Fruit fly (Drosophila melanogaster): ENCODE results near the gene CG13727.

CG13727 gene

DNA sequence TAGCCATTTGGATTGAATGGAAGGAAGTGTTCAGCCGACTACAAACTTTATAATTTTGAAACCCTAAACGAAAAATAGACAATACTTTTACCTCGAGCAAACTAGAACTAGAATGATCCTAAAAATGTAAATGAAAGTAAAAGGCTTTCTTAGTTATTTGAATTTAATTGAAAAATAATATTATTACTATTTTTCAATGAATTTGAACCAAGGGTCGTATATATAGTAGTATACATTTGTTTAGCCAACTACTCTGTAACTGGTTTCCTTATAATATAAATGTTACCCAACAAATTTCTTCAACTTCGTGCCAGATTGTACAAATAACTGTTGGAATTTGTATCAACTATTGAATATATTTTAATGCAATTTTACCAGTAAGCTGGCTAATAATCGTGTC, 15.7 kb downstream of the CG13727 start, which contains the start of gene CG13725:
Gene CG13725 (minus strand): TSS at position 101 of the 400 bp plus-strand sequence.
- no peak for TF ChIP-seq usp (GFP tag; optimal IDR thresholded peaks at IDR 0.05)
- no peak for TF ChIP-seq psq (optimal IDR thresholded peaks at IDR 0.05)
- no peak for TF ChIP-seq Dll (optimal IDR thresholded peaks at IDR 0.05)
- no peak for TF ChIP-seq EcR (GFP tag; optimal IDR thresholded peaks at IDR 0.05)
- TF ChIP-seq pan (optimal IDR thresholded peaks at IDR 0.05) = no peak
- no peak for TF ChIP-seq CG8478 (optimal IDR thresholded peaks at IDR 0.05)

DNA sequence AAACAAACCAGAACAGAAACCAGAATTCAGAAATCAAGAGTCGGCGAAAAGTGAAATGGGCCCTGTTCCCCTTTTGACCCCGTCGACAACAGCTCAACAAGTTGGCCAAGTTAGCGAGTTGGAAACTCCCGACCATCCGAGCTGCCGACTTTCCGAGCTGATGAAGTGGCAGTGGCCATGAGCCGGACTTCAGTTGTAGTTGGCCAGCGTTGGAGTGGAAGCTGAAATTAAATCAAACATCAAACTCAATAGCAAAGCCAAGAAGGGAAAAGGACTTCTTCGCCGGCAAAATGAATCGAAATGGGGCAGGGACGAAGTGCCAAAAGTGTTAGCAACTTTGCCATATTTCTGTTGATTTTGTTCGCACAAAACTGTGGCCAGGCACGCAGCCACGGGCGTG, 18.6 kb downstream of the CG13727 start, which contains the start of gene CG13724:
Gene CG13724 (plus strand): TSS at position 301 of the 400 bp plus-strand sequence.
- TF ChIP-seq pan (optimal IDR thresholded peaks at IDR 0.05) (no peak), CG8478 (optimal IDR thresholded peaks at IDR 0.05) (no peak), psq (optimal IDR thresholded peaks at IDR 0.05) (no peak), EcR (GFP tag; optimal IDR thresholded peaks at IDR 0.05) (no peak)

DNA sequence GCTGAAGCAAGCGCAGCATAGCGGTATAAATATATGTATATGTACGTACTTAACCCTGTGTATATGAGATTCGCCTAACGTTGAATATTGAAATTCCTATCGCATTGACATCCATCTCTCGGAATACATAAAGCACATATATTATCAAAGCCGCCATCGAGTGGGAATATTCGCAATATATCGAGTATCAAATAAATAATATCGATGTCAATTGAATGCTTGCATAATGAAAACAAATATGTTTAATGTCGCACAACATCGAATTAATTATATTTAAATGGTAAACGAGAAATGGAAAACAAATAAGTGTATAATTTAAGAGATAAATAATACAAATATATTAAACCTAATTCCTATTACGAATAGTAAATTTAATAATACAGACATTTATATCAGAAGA, 20.4 kb downstream of the CG13727 start, which contains the start of gene ND-24L:
Gene ND-24L (minus strand): TSS at position 101 of the 400 bp plus-strand sequence.
- no peak for TF ChIP-seq EcR (GFP tag; optimal IDR thresholded peaks at IDR 0.05)
- TF ChIP-seq Dll (optimal IDR thresholded peaks at IDR 0.05) = no peak
- TF ChIP-seq pan (optimal IDR thresholded peaks at IDR 0.05) = no peak
- TF ChIP-seq usp (GFP tag; optimal IDR thresholded peaks at IDR 0.05) = no peak
- TF ChIP-seq psq (optimal IDR thresholded peaks at IDR 0.05) = no peak
- TF ChIP-seq CG8478 (optimal IDR thresholded peaks at IDR 0.05) = no peak

DNA sequence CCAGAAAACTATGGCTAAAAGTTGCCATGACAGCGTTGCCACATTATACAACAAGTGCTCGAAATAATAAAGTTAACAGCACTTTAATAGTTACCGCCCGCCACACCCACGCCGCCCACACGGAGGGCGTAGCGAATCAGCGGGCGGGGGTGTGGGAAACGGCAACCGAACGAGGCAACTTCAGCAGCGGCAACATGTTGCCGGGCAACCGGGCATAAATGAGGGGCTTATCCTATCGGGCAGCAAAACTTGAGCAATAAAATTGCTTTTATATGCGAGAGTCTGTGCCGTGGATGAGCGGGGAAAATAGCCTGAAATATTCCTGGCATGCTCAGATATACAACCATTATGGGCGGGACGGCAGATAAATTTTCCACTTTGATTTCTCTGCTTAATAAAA, 24.9 kb downstream of the CG13727 start:
- TF ChIP-seq CG8478 (optimal IDR thresholded peaks at IDR 0.05) = no peak
- no peak for TF ChIP-seq usp (GFP tag; optimal IDR thresholded peaks at IDR 0.05)
- no peak for TF ChIP-seq Dll (optimal IDR thresholded peaks at IDR 0.05)
- TF ChIP-seq psq (optimal IDR thresholded peaks at IDR 0.05) = no peak
- TF ChIP-seq pan (optimal IDR thresholded peaks at IDR 0.05) = no peak
- no peak for TF ChIP-seq EcR (GFP tag; optimal IDR thresholded peaks at IDR 0.05)

DNA sequence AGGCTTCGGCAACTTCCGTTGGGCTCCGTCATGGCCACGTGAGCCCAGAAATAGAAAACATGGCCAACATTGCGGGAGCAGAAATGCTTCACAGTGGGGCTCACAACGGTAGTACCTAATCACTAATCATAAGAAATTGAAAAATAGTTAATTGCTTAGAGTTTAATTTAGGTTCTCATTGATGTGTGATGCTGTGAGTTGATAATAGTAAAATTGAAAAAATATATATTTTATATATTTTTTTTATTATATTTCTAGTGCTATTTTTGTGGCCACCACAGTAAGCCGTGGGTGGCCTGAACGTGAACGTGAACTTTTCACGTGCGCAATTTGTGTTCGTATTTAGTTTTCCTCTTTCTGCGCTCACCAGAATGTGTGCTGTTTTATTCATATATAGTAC, 30.6 kb downstream of the CG13727 start:
- no peak for TF ChIP-seq Dll (optimal IDR thresholded peaks at IDR 0.05)
- no peak for TF ChIP-seq usp (GFP tag; optimal IDR thresholded peaks at IDR 0.05)
- TF ChIP-seq pan (optimal IDR thresholded peaks at IDR 0.05) = no peak
- TF ChIP-seq EcR (GFP tag; optimal IDR thresholded peaks at IDR 0.05) = no peak
- TF ChIP-seq psq (optimal IDR thresholded peaks at IDR 0.05) = no peak
- TF ChIP-seq CG8478 (optimal IDR thresholded peaks at IDR 0.05) = no peak

DNA sequence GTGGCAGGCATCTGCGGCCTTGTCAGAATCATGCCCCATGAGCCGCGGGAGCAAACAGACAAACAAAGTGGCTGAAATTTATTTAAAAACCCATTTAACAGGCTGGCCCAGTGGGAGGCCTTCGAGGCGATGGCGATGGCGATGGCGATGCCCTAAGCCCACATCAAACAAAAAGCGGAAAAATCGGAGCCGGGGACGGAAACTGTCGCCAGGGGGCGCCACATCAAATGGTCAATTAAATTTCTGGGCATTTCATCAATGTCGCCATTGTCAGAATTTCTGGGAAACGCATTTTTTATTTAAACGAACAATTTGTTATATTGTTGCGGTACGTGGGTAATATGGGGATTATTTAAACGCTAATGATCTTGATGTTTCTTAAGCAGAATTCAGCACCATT, 48.9 kb downstream of the CG13727 start:
- TF ChIP-seq psq (optimal IDR thresholded peaks at IDR 0.05) (no peak), usp (GFP tag; optimal IDR thresholded peaks at IDR 0.05) (no peak), Dll (optimal IDR thresholded peaks at IDR 0.05) (no peak), EcR (GFP tag; optimal IDR thresholded peaks at IDR 0.05) (no peak), CG8478 (optimal IDR thresholded peaks at IDR 0.05) (no peak), pan (optimal IDR thresholded peaks at IDR 0.05) (no peak)
